Worm (Caenorhabditis elegans): ENCODE results near the gene R01E6.7.

The R01E6.7 gene

DNA sequence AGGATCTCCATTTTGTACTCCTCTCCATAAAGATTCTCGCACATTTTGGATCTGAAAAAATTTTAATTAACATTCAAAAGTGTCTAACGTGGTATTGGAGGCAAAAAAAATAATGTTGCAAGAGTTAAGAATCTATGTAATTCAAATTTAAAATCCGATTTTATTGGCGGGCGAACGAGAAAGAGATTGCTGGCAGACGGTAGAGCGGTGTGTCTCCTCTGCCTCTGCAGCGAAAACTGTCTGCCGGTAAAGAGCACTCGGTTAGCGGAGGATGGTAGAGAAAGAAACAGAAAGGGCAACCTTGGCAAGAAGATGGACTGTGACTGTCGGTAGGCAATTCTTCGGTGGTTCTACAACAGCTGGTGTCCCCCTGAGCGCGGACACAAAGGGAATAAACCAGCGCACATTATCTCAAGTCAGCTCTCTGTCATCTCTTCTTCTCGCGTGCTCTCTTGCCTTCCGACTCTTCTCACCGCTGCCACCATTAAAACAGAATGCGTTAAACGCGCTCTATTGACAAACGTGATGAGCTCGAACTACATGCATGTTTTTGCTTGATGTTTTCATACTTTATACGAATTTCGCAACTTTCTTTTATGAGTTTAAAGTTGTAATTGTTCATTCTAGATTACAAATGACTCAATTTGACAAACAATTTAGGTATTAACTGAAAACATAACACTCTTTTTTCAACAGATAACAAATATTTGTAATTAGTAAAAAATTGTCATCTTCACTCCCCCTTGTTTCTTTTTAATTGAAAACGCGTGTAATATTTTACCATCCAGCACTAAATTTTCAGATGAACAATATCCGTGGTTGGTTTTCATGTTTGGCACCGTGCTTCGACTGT is 50.7 kb downstream of the R01E6.7 start, which contains the start of the genes cdk-4 and F18H3.1:
TSS of gene cdk-4 (minus strand) at position 51 of the 853 bp plus-strand sequence.
TSS of gene F18H3.1 (plus strand) at position 803 of the 853 bp plus-strand sequence.
- TF ChIP-seq ceh-43 (GFP tag; optimal IDR thresholded peaks at IDR 0.05) = no peak
- TF ChIP-seq snpc-4 (tag; optimal IDR thresholded peaks at IDR 0.05) = no peak
- no peak for TF ChIP-seq zip-8 (tag; optimal IDR thresholded peaks at IDR 0.05)
- no peak for TF ChIP-seq nhr-237 (tag; optimal IDR thresholded peaks at IDR 0.05)
- no peak for TF ChIP-seq bed-3 (GFP tag; optimal IDR thresholded peaks at IDR 0.05)
- TF ChIP-seq blmp-1 (tag; optimal IDR thresholded peaks at IDR 0.05) = no peak
- no peak for TF ChIP-seq elt-3 (tag; optimal IDR thresholded peaks at IDR 0.05)
- TF ChIP-seq sptf-1 (tag; optimal IDR thresholded peaks at IDR 0.05) = peak; percentile 64
- TF ChIP-seq lin-13 (tag; optimal IDR thresholded peaks at IDR 0.05) = peak; percentile 1
- no peak for TF ChIP-seq nhr-12 (tag; optimal IDR thresholded peaks at IDR 0.05)
- no peak for TF ChIP-seq ztf-11 (tag; optimal IDR thresholded peaks at IDR 0.05)
- peak; percentile 9 for TF ChIP-seq M03D4.4 (tag; optimal IDR thresholded peaks at IDR 0.05)
- no peak for TF ChIP-seq ceh-83 (GFP tag; optimal IDR thresholded peaks at IDR 0.05)
- TF ChIP-seq hlh-1 (tag; optimal IDR thresholded peaks at IDR 0.05) = peak; percentile 87
- TF ChIP-seq mls-2 (tag; optimal IDR thresholded peaks at IDR 0.05) = peak; percentile 36
- peak; percentile 77 for TF ChIP-seq nhr-2 (tag; optimal IDR thresholded peaks at IDR 0.05)
- TF ChIP-seq pha-4 (tag; optimal IDR thresholded peaks at IDR 0.05) = peak; percentile 38
- TF ChIP-seq flh-1 (GFP tag; optimal IDR thresholded peaks at IDR 0.05) = no peak
- no peak for TF ChIP-seq unc-39 (tag; optimal IDR thresholded peaks at IDR 0.05)
- no peak for TF ChIP-seq elt-1 (tag; optimal IDR thresholded peaks at IDR 0.05; ENCODE audit: borderline replicate concordance, insufficient read depth)
- peak; percentile 85 for TF ChIP-seq cnd-1 (tag; optimal IDR thresholded peaks at IDR 0.05)
- no peak for TF ChIP-seq sem-2 (GFP tag; optimal IDR thresholded peaks at IDR 0.05)
- TF ChIP-seq ceh-39 (tag; optimal IDR thresholded peaks at IDR 0.05) = no peak
- TF ChIP-seq mep-1 (tag; optimal IDR thresholded peaks at IDR 0.05) = peak; percentile 71
- peak; percentile 51 for TF ChIP-seq ham-2 (GFP tag; optimal IDR thresholded peaks at IDR 0.05)
- TF ChIP-seq unc-120 (tag; optimal IDR thresholded peaks at IDR 0.05; ENCODE audit: poor library complexity, severe bottlenecking) = peak; percentile 28
- TF ChIP-seq unc-62 (GFP tag; optimal IDR thresholded peaks at IDR 0.05) = peak; percentile 72
- TF ChIP-seq nhr-28 (tag; optimal IDR thresholded peaks at IDR 0.05) = no peak
- TF ChIP-seq lin-32 (GFP tag; optimal IDR thresholded peaks at IDR 0.05) = peak; percentile 96
- TF ChIP-seq lsy-2 (tag; optimal IDR thresholded peaks at IDR 0.05) = peak; percentile 39
- no peak for TF ChIP-seq nhr-76 (tag; optimal IDR thresholded peaks at IDR 0.05)
- no peak for TF ChIP-seq tbx-8 (GFP tag; optimal IDR thresholded peaks at IDR 0.05)
- TF ChIP-seq drap-1 (GFP tag; optimal IDR thresholded peaks at IDR 0.05) = no peak
- peak; percentile 46 for TF ChIP-seq ces-1 (GFP tag; optimal IDR thresholded peaks at IDR 0.05)
- peak; percentile 25 for TF ChIP-seq mab-5 (tag; optimal IDR thresholded peaks at IDR 0.05)

All from whole organism, mixed stage, embryonic.